Worm (Caenorhabditis elegans) whole organism, L1 larva: ENCODE data around the gene fipr-11.

Experiments used
- aly-2 ChIP-seq: fragments of 150-350 bp; optimal IDR thresholded peaks from 2 replicates; lab custom pipeline; 2014; ENCODE audit warnings: missing biosample characterization, missing genetic modification characterization
- ces-1 ChIP-seq: fragments of 150-350 bp; optimal IDR thresholded peaks from 2 replicates; lab custom pipeline; 2014; ENCODE audit warnings: missing biosample characterization, missing genetic modification reagents, missing genetic modification characterization
- dpl-1 ChIP-seq, 3 experiments: fragments of 150-350 bp in 2 of 3; sonication (generic microtip) in 1 of 3; optimal IDR thresholded peaks; 2 replicates each; lab custom pipeline; 2014 to 2017; ENCODE audit warnings: missing biosample characterization in 3 of 3, missing genetic modification characterization in 3 of 3, missing genetic modification reagents in 3 of 3
- efl-1 ChIP-seq, 4 experiments: fragments of 150-350 bp; optimal IDR thresholded peaks in 3 of 4; peaks in 1 of 4; 1 replicate in 1 of 4; 2 replicates in 3 of 4; lab custom pipeline; 2014; ENCODE audit warnings: missing biosample characterization in 2 of 4, missing genetic modification characterization in 2 of 4, missing genetic modification reagents in 2 of 4
- fkh-10 ChIP-seq: sonication (generic microtip); optimal IDR thresholded peaks from 2 replicates; lab custom pipeline; 2017; ENCODE audit warnings: missing biosample characterization, missing genetic modification reagents, missing genetic modification characterization
- mdl-1 ChIP-seq, 2 experiments: fragments of 150-350 bp; optimal IDR thresholded peaks; 2 replicates each; lab custom pipeline; 2014 to 2017; ENCODE audit warnings: missing biosample characterization in 2 of 2, missing genetic modification characterization in 2 of 2, inconsistent platforms in 1 of 2
- nhr-47 ChIP-seq: sonication (generic microtip); optimal IDR thresholded peaks from 2 replicates; lab custom pipeline; 2016; ENCODE audit warnings: mild to moderate bottlenecking, missing genetic modification characterization, moderate library complexity, missing compliant biosample characterization
- nhr-77 ChIP-seq: fragments of 150-350 bp; optimal IDR thresholded peaks from 2 replicates; lab custom pipeline; 2014; ENCODE audit warnings: missing biosample characterization, missing genetic modification characterization
- zag-1 ChIP-seq: fragments of 150-350 bp; optimal IDR thresholded peaks from 2 replicates; lab custom pipeline; 2014; ENCODE audit warnings: missing biosample characterization, missing genetic modification characterization

ce11 chrV:9937435-9937834 is 31.4 kb upstream of the fipr-11 start, which contains the start of gene srj-33:
- TF ChIP-seq dpl-1 (GFP tag; optimal IDR thresholded peaks at IDR 0.05; lab: Kevin White, UChicago) (no peak), aly-2 (tag; lab: Kevin White, UChicago) (no peak), zag-1 (no peak), ces-1 (GFP tag; lab: Kevin White, UChicago) (no peak), nhr-77 (tag; lab: Kevin White, UChicago) (no peak), efl-1 (optimal IDR thresholded peaks at IDR 0.05; lab: Kevin White, UChicago) (no peak), efl-1 (GFP tag; optimal IDR thresholded peaks at IDR 0.05 in 1 of 2; lab: Kevin White, UChicago) (no peak), mdl-1 (tag; optimal IDR thresholded peaks at IDR 0.05; lab: Kevin White, UChicago) (no peak), fkh-10 (GFP tag; lab: Kevin White, UChicago) (no peak), nhr-47 (tag; lab: Kevin White, UChicago) (no peak)
